Worm (Caenorhabditis elegans) whole organism, young adult: ENCODE measurements around the gene C06A1.7.

Experiments
- B0035.1 ChIP-seq: sonication (generic microtip); optimal IDR thresholded peaks from 2 replicates; lab custom pipeline; 2016; ENCODE audit warnings: missing genetic modification characterization, mild to moderate bottlenecking, missing compliant biosample characterization, missing genotype, missing genetic modification reagents
- C17E4.6 ChIP-seq: fragments of 200-800 bp; sonication (Bioruptor generic); IDR thresholded peaks from 2 replicates; pipeline ENCODE4 v1.3.6; 2022; ENCODE audit warnings: missing genetic modification reagents, missing genetic modification characterization, missing compliant biosample characterization
- D2030.7 ChIP-seq: fragments of 200-800 bp; sonication (Bioruptor generic); IDR thresholded peaks from 2 replicates; pipeline ENCODE4 v1.3.6; 2022; ENCODE audit warnings: missing genetic modification reagents, missing genetic modification characterization, missing compliant biosample characterization
- F22D6.2 ChIP-seq: sonication (generic microtip); optimal IDR thresholded peaks from 2 replicates; lab custom pipeline; 2016; ENCODE audit warnings: mild to moderate bottlenecking, missing genetic modification characterization, missing compliant biosample characterization
- F23B12.7 ChIP-seq: sonication (generic microtip); optimal IDR thresholded peaks from 2 replicates; lab custom pipeline; 2017; ENCODE audit warnings: missing genetic modification characterization, mild to moderate bottlenecking, missing compliant biosample characterization, antibody characterized with exemption, moderate library complexity; ENCODE audit not compliant: insufficient read depth
- F33H1.4 ChIP-seq: fragments of 200-800 bp; sonication (Bioruptor generic); IDR thresholded peaks from 2 replicates; pipeline ENCODE4 v1.3.6; 2022; ENCODE audit warnings: missing genetic modification reagents, missing genetic modification characterization, missing compliant biosample characterization
- F37B4.10 ChIP-seq: fragments of 200-800 bp; sonication (Bioruptor generic); IDR thresholded peaks from 2 replicates; pipeline ENCODE4 v1.3.6; 2022; ENCODE audit warnings: missing genetic modification characterization, missing compliant biosample characterization
- F39B2.1 ChIP-seq: fragments of 200-800 bp; sonication (Bioruptor generic); IDR thresholded peaks from 2 replicates; pipeline ENCODE4 v1.3.6; 2022; ENCODE audit warnings: missing genetic modification reagents, missing genetic modification characterization, missing compliant biosample characterization
- F49E8.2 ChIP-seq: sonication (generic microtip); optimal IDR thresholded peaks from 3 replicates; lab custom pipeline; 2017; ENCODE audit warnings: missing genetic modification characterization, mild to moderate bottlenecking, missing compliant biosample characterization, antibody characterized with exemption, moderate library complexity; ENCODE audit not compliant: insufficient read depth
- K11D2.4 ChIP-seq: fragments of 200-800 bp; sonication (Bioruptor generic); IDR thresholded peaks from 2 replicates; pipeline ENCODE4 v1.3.6; 2022; ENCODE audit warnings: missing genetic modification reagents, missing genetic modification characterization, missing compliant biosample characterization
- Y53G8AR.9 ChIP-seq: fragments of 200-800 bp; sonication (Bioruptor generic); conservative IDR thresholded peaks from 2 replicates; pipeline ENCODE4 v1.3.6; 2022; ENCODE audit warnings: missing genetic modification reagents, missing genetic modification characterization, missing compliant biosample characterization
- Y79H2A.3 ChIP-seq: fragments of 200-800 bp; sonication (Bioruptor generic); conservative IDR thresholded peaks from 2 replicates; pipeline ENCODE4 v1.3.6; 2022; ENCODE audit warnings: missing genetic modification reagents, missing genetic modification characterization, missing compliant biosample characterization
- ZK185.1 ChIP-seq: sonication (generic microtip); optimal IDR thresholded peaks from 2 replicates; lab custom pipeline; 2016; ENCODE audit warnings: mild to moderate bottlenecking, missing genetic modification characterization, missing compliant biosample characterization; ENCODE audit not compliant: poor library complexity, severe bottlenecking
- aptf-3 ChIP-seq: fragments of 200-800 bp; sonication (Bioruptor generic); IDR thresholded peaks from 2 replicates; pipeline ENCODE4 v1.3.6; 2022; ENCODE audit warnings: missing genetic modification characterization, missing compliant biosample characterization
- athp-1 ChIP-seq: sonication (generic microtip); optimal IDR thresholded peaks from 2 replicates; lab custom pipeline; 2017; ENCODE audit warnings: mild to moderate bottlenecking, missing genetic modification characterization, missing compliant biosample characterization
- attf-3 ChIP-seq: fragments of 200-800 bp; sonication (Bioruptor generic); conservative IDR thresholded peaks from 2 replicates; pipeline ENCODE4 v1.3.6; 2022; ENCODE audit warnings: missing genetic modification reagents, missing genetic modification characterization, missing compliant biosample characterization
- bed-2 ChIP-seq: fragments of 200-800 bp; sonication (Bioruptor generic); IDR thresholded peaks from 2 replicates; pipeline ENCODE4 v1.3.6; 2022; ENCODE audit warnings: missing genetic modification reagents, missing genetic modification characterization, missing compliant biosample characterization
- cebp-1 ChIP-seq, 2 experiments: fragments of 200-800 bp in 1 of 2; sonication (Bioruptor generic) in 1 of 2; sonication (generic microtip) in 1 of 2; IDR thresholded peaks in 1 of 2; optimal IDR thresholded peaks in 1 of 2; 2 replicates each; pipeline versions ENCODE4 v1.3.6 to Lab custom; 2017 to 2022; ENCODE audit warnings: missing compliant biosample characterization in 2 of 2, missing genetic modification characterization in 2 of 2, mild to moderate bottlenecking in 1 of 2, missing genetic modification reagents in 1 of 2, moderate library complexity in 1 of 2
- ceh-27 ChIP-seq: fragments of 200-800 bp; sonication (Bioruptor generic); optimal IDR thresholded peaks from 2 replicates; lab custom pipeline; 2018; ENCODE audit warnings: mild to moderate bottlenecking, missing genetic modification characterization, moderate library complexity, missing compliant biosample characterization
- hrde-1 ChIP-seq: sonication (generic microtip); optimal IDR thresholded peaks from 2 replicates; lab custom pipeline; 2016; ENCODE audit warnings: missing genetic modification characterization, mild to moderate bottlenecking, missing compliant biosample characterization, moderate library complexity, missing genotype, missing genetic modification reagents, borderline replicate concordance
- let-526 ChIP-seq: fragments of 200-800 bp; sonication (Bioruptor generic); IDR thresholded peaks from 2 replicates; pipeline ENCODE4 v1.3.6; 2022; ENCODE audit warnings: missing genetic modification reagents, missing genetic modification characterization, missing compliant biosample characterization
- let-607 ChIP-seq, 2 experiments: fragments of 200-800 bp in 1 of 2; sonication (Bioruptor generic) in 1 of 2; sonication (generic microtip) in 1 of 2; optimal IDR thresholded peaks; 2 replicates each; lab custom pipeline; 2016 to 2018; ENCODE audit warnings: mild to moderate bottlenecking in 2 of 2, missing compliant biosample characterization in 2 of 2, missing genetic modification characterization in 2 of 2, moderate library complexity in 2 of 2, missing genotype in 1 of 2
- lin-40 ChIP-seq: sonication (generic microtip); optimal IDR thresholded peaks from 2 replicates; lab custom pipeline; 2016; ENCODE audit warnings: missing genetic modification characterization, mild to moderate bottlenecking, missing compliant biosample characterization, missing genotype, missing genetic modification reagents
- lin-54 ChIP-seq: fragments of 200-800 bp; sonication (Bioruptor generic); optimal IDR thresholded peaks from 2 replicates; lab custom pipeline; 2018; ENCODE audit warnings: mild to moderate bottlenecking, missing genetic modification characterization, missing compliant biosample characterization
- lsl-1 ChIP-seq: fragments of 200-800 bp; sonication (Bioruptor generic); optimal IDR thresholded peaks from 2 replicates; lab custom pipeline; 2018; ENCODE audit warnings: mild to moderate bottlenecking, missing genetic modification characterization, moderate library complexity, missing compliant biosample characterization
- madf-6 ChIP-seq: fragments of 200-800 bp; sonication (Bioruptor generic); IDR thresholded peaks from 2 replicates; pipeline ENCODE4 v1.3.6; 2022; ENCODE audit warnings: missing genetic modification reagents, missing genetic modification characterization, missing compliant biosample characterization
- madf-8 ChIP-seq: fragments of 200-800 bp; sonication (Bioruptor generic); conservative IDR thresholded peaks from 2 replicates; pipeline ENCODE4 v1.3.6; 2022; ENCODE audit warnings: missing genetic modification reagents, missing genetic modification characterization, missing compliant biosample characterization
- mcd-1 ChIP-seq: fragments of 200-800 bp; sonication (Bioruptor generic); IDR thresholded peaks from 2 replicates; pipeline ENCODE4 v1.3.6; 2022; ENCODE audit warnings: missing genetic modification reagents, missing genetic modification characterization, missing compliant biosample characterization
- mxl-1 ChIP-seq: sonication (generic microtip); optimal IDR thresholded peaks from 2 replicates; lab custom pipeline; 2016; ENCODE audit warnings: missing genetic modification characterization, missing compliant biosample characterization
- pbrm-1 ChIP-seq: fragments of 200-800 bp; sonication (Bioruptor generic); IDR thresholded peaks from 2 replicates; pipeline ENCODE4 v1.3.6; 2022; ENCODE audit warnings: missing genetic modification reagents, missing genetic modification characterization, missing compliant biosample characterization
- rec-8 ChIP-seq, 2 experiments: sonication (generic microtip); optimal IDR thresholded peaks; 2 replicates each; lab custom pipeline; 2016; ENCODE audit warnings: mild to moderate bottlenecking in 2 of 2, missing genetic modification characterization in 2 of 2, missing genetic modification reagents in 2 of 2, missing genotype in 2 of 2, missing biosample characterization in 1 of 2, missing compliant biosample characterization in 1 of 2, moderate library complexity in 1 of 2
- rpc-1 ChIP-seq, 2 experiments: fragments of 150-350 bp in 1 of 2; sonication (generic microtip) in 1 of 2; optimal IDR thresholded peaks; 2 replicates each; lab custom pipeline; 2014 to 2018; ENCODE audit warnings: missing biosample characterization in 1 of 2, missing genetic modification characterization in 1 of 2, missing genetic modification reagents in 1 of 2, missing genotype in 1 of 2
- sea-2 ChIP-seq: fragments of 200-800 bp; sonication (Bioruptor generic); IDR thresholded peaks from 2 replicates; pipeline ENCODE4 v1.3.6; 2022; ENCODE audit warnings: missing genetic modification characterization, missing compliant biosample characterization
- snpc-3.4 ChIP-seq: sonication (generic microtip); optimal IDR thresholded peaks from 2 replicates; lab custom pipeline; 2017; ENCODE audit warnings: missing genetic modification characterization, mild to moderate bottlenecking, missing compliant biosample characterization, antibody characterized with exemption, moderate library complexity, missing genotype, missing genetic modification reagents
- sptf-2 ChIP-seq: fragments of 200-800 bp; sonication (Bioruptor generic); optimal IDR thresholded peaks from 2 replicates; lab custom pipeline; 2018; ENCODE audit warnings: mild to moderate bottlenecking, missing genetic modification characterization, missing compliant biosample characterization
- tbp1 ChIP-seq: fragments of 200-800 bp; sonication (Bioruptor generic); optimal IDR thresholded peaks from 2 replicates; lab custom pipeline; 2018; ENCODE audit warnings: mild to moderate bottlenecking, missing genetic modification characterization, missing compliant biosample characterization
- unc-130 ChIP-seq: sonication (generic microtip); optimal IDR thresholded peaks from 2 replicates; lab custom pipeline; 2016; ENCODE audit warnings: missing genetic modification reagents, missing genetic modification characterization, missing compliant biosample characterization
- ztf-28 ChIP-seq: fragments of 200-800 bp; sonication (Bioruptor generic); IDR thresholded peaks from 2 replicates; pipeline ENCODE4 v1.3.6; 2022; ENCODE audit warnings: missing genetic modification reagents, missing genetic modification characterization, missing compliant biosample characterization

The C06A1.7 gene

DNA sequence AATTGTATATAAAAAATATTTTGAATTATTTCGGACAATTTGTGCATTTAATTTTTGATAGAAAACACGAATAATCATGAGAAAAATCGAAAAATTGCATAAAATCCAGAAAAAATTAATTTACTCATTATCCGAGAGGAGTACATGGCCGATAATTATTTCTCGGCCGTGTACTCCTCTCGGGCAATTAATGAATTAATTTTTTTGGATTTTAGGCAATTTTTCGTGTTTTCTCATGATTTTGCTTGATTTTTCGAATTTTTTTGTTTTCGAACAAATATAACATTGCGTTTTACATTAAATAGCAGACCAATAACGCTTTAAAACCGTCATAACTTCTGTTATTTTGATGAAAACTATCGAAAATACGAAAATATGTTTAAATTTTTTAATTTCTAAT is 26.7 kb upstream of the C06A1.7 start:
- peak; percentile 19 to 45 for TF ChIP-seq rec-8 (tag; optimal IDR thresholded peaks at IDR 0.05; lab: Kevin White, UChicago)
- peak; percentile 70; the same call in 1 of the 2 replicates for TF ChIP-seq let-526 (GFP tag; lab: Robert Waterston, UW)
- TF ChIP-seq sea-2 (GFP tag; lab: Robert Waterston, UW), result 0 out of 2 replicates have a peak, but pooled peaks have one; percentile 40
- TF ChIP-seq athp-1 (tag; lab: Kevin White, UChicago), result peak; percentile 31
- TF ChIP-seq sptf-2 (GFP tag; lab: Kevin White, UChicago), result no peak
- peak in 1 of 2 experiments; percentile 24 for TF ChIP-seq let-607 (tag; optimal IDR thresholded peaks at IDR 0.05; lab: Kevin White, UChicago)
- TF ChIP-seq F39B2.1 (GFP tag; lab: Robert Waterston, UW), result no peak
- peak; percentile 80 for TF ChIP-seq unc-130
- no peak for TF ChIP-seq aptf-3 (GFP tag; lab: Robert Waterston, UW)
- peak; percentile 29; the same call in 1 of the 2 replicates for TF ChIP-seq madf-8 (GFP tag; lab: Robert Waterston, UW)
- peak; percentile 38; the same call in 1 of the 2 replicates for TF ChIP-seq pbrm-1 (GFP tag; lab: Robert Waterston, UW)
- peak; percentile 39 for TF ChIP-seq F49E8.2
- no peak for TF ChIP-seq Y53G8AR.9 (GFP tag; lab: Robert Waterston, UW)
- no peak for TF ChIP-seq B0035.1 (tag; lab: Kevin White, UChicago)
- peak; percentile 45 for TF ChIP-seq D2030.7 (GFP tag; lab: Robert Waterston, UW)
- no peak for TF ChIP-seq mxl-1 (tag; lab: Kevin White, UChicago)
- peak; percentile 4 for TF ChIP-seq lsl-1 (GFP tag; lab: Kevin White, UChicago)
- peak; percentile 41; the same call in 1 of the 2 replicates for TF ChIP-seq madf-6 (GFP tag; lab: Robert Waterston, UW)
- TF ChIP-seq cebp-1 (GFP tag; IDR thresholded peaks at IDR 0.05; lab: Robert Waterston, UW), result no peak
- peak; percentile 15 for TF ChIP-seq cebp-1 (tag; optimal IDR thresholded peaks at IDR 0.05; lab: Kevin White, UChicago)
- peak; percentile 35 for TF ChIP-seq lin-54 (GFP tag; lab: Kevin White, UChicago)
- peak; percentile 40 for TF ChIP-seq F33H1.4 (GFP tag; lab: Robert Waterston, UW)
- peak; percentile 31 for TF ChIP-seq lin-40 (tag; lab: Kevin White, UChicago)
- no peak for TF ChIP-seq F22D6.2 (tag; lab: Kevin White, UChicago)
- peak; percentile 69; the same call in 1 of the 2 replicates for TF ChIP-seq bed-2 (GFP tag; lab: Robert Waterston, UW)
- TF ChIP-seq Y79H2A.3 (GFP tag; lab: Robert Waterston, UW), result 0 out of 2 replicates have a peak, but pooled peaks have one; percentile 53
- TF ChIP-seq K11D2.4, result 0 out of 2 replicates have a peak, but pooled peaks have one; percentile 39
- TF ChIP-seq C17E4.6 (GFP tag; lab: Robert Waterston, UW), result no peak
- 0 out of 2 replicates have a peak, but pooled peaks have one; percentile 46 for TF ChIP-seq ztf-28
- no peak for TF ChIP-seq F37B4.10 (GFP tag; lab: Robert Waterston, UW)
- TF ChIP-seq ZK185.1 (tag; lab: Kevin White, UChicago), result peak; percentile 73
- TF ChIP-seq ceh-27, result peak; percentile 6
- peak; percentile 32 for TF ChIP-seq tbp1 (GFP tag; lab: Kevin White, UChicago)
- TF ChIP-seq mcd-1, result peak; percentile 40; the same call in 1 of the 2 replicates
- no peak for TF ChIP-seq snpc-3.4 (tag; lab: Kevin White, UChicago)
- TF ChIP-seq attf-3 (GFP tag; lab: Robert Waterston, UW), result 0 out of 2 replicates have a peak, but pooled peaks have one; percentile 11

- TF ChIP-seq F23B12.7 (tag; lab: Kevin White, UChicago) (no peak), rpc-1 (optimal IDR thresholded peaks at IDR 0.05; lab: Kevin White, UChicago) (no peak), rpc-1 (tag; optimal IDR thresholded peaks at IDR 0.05; lab: Kevin White, UChicago) (no peak), hrde-1 (tag; lab: Kevin White, UChicago) (peak; percentile 5)
- TF ChIP-seq, all 124 proteins: peak for 1
Measured at ce11 chrII:10539232-10539631, 25.5 kb upstream of the C06A1.7 start, which contains the start of gene R166.3. R166.3 (minus strand) TSS chrII:10539332.
